Fruit fly (Drosophila melanogaster): ENCODE results near the gene tow.

tow gene

dm6 chr3L:6963792-6964487, 21.3 kb downstream of the tow start (continued):
- TF ChIP-seq HmgZ (tag; optimal IDR thresholded peaks at IDR 0.05) (peak; percentile 83), Six4 (GFP tag; optimal IDR thresholded peaks at IDR 0.05) (peak; percentile 73), Nf-YA (GFP tag; IDR thresholded peaks at IDR 0.05) (peak; percentile 38; the same call in 1 of the 2 replicates), CG13296 (GFP tag; optimal IDR thresholded peaks at IDR 0.05) (peak; percentile 71), CrebB (tag; optimal IDR thresholded peaks at IDR 0.05) (peak; percentile 56), CG8290 (GFP tag; optimal IDR thresholded peaks at IDR 0.05) (peak; percentile 38), CG8290 (tag; optimal IDR thresholded peaks at IDR 0.05) (peak in 1 of 2 experiments; percentile 85), sob (GFP tag; IDR thresholded peaks at IDR 0.05) (peak; percentile 71), knrl (GFP tag; IDR thresholded peaks at IDR 0.05; ENCODE audit: partially characterized antibody) (no peak), Hey (tag; optimal IDR thresholded peaks at IDR 0.05) (no peak), Bteb2 (GFP tag; optimal IDR thresholded peaks at IDR 0.05) (peak; percentile 75), chn (GFP tag; optimal IDR thresholded peaks at IDR 0.05) (peak; percentile 75), inv (GFP tag; IDR thresholded peaks at IDR 0.05; ENCODE audit: partially characterized antibody) (no peak), lilli (GFP tag; optimal IDR thresholded peaks at IDR 0.05) (peak; percentile 83), CG14441 (GFP tag; IDR thresholded peaks at IDR 0.05) (peak; percentile 77), CG2116 (GFP tag; optimal IDR thresholded peaks at IDR 0.05) (peak; percentile 21), CG2129 (GFP tag; IDR thresholded peaks at IDR 0.05; ENCODE audit: partially characterized antibody) (no peak), CG4820 (GFP tag; optimal IDR thresholded peaks at IDR 0.05) (peak; percentile 83), CG16815 (GFP tag; optimal IDR thresholded peaks at IDR 0.05) (peak; percentile 67), BtbVII (GFP tag; optimal IDR thresholded peaks at IDR 0.05) (peak; percentile 73), bcd (GFP tag; optimal IDR thresholded peaks at IDR 0.05) (peak; percentile 79), Nf-YC (tag; optimal IDR thresholded peaks at IDR 0.05) (no peak), Nf-YB (GFP tag; optimal IDR thresholded peaks at IDR 0.05) (peak; percentile 38), HLHmδ (GFP tag; optimal IDR thresholded peaks at IDR 0.05) (no peak), CG15011 (GFP tag; optimal IDR thresholded peaks at IDR 0.05) (peak; percentile 40), mld (GFP tag; IDR thresholded peaks at IDR 0.05; ENCODE audit: partially characterized antibody) (no peak), tio (GFP tag; optimal IDR thresholded peaks at IDR 0.05) (peak; percentile 79), mirr (GFP tag; optimal IDR thresholded peaks at IDR 0.05) (peak; percentile 16), CG3163 (GFP tag; optimal IDR thresholded peaks at IDR 0.05) (peak; percentile 46), esg (GFP tag; conservative IDR thresholded peaks at IDR 0.05) (peak; percentile 62), CG30403 (GFP tag; optimal IDR thresholded peaks at IDR 0.05) (peak; percentile 88), PHDP (tag; optimal IDR thresholded peaks at IDR 0.05) (peak; percentile 86), CG6683 (GFP tag; optimal IDR thresholded peaks at IDR 0.05) (peak; percentile 68), jing (GFP tag; optimal IDR thresholded peaks at IDR 0.05) (peak; percentile 75), CG16863 (GFP tag; optimal IDR thresholded peaks at IDR 0.05) (peak; percentile 80), CG18599 (GFP tag; optimal IDR thresholded peaks at IDR 0.05) (peak; percentile 87), CG12744 (GFP tag; optimal IDR thresholded peaks at IDR 0.05) (peak; percentile 41), CG15073 (GFP tag; optimal IDR thresholded peaks at IDR 0.05) (peak; percentile 0), CG4617 (GFP tag; optimal IDR thresholded peaks at IDR 0.05; ENCODE audit: borderline replicate concordance) (peak; percentile 11), lmd (GFP tag; IDR thresholded peaks at IDR 0.05) (peak; percentile 81), CG1024 (GFP tag; IDR thresholded peaks at IDR 0.05) (0 out of 2 replicates have a peak, but pooled peaks have one; percentile 48), chinmo (GFP tag; IDR thresholded peaks at IDR 0.05; ENCODE audit: partially characterized antibody) (no peak), CG34422 (GFP tag; IDR thresholded peaks at IDR 0.05) (peak; percentile 47; the same call in 1 of the 3 replicates), CG6689 (GFP tag; IDR thresholded peaks at IDR 0.05) (peak; percentile 81), CG1832 (GFP tag; optimal IDR thresholded peaks at IDR 0.05) (peak; percentile 79), CG15514 (GFP tag; optimal IDR thresholded peaks at IDR 0.05) (peak; percentile 67), CG6854 (GFP tag; optimal IDR thresholded peaks at IDR 0.05) (peak; percentile 58), cad (GFP tag; optimal IDR thresholded peaks at IDR 0.05) (no peak), zen (tag; optimal IDR thresholded peaks at IDR 0.05) (peak; percentile 34)
